Fruit fly (Drosophila melanogaster) whole organism, larva: ENCODE results near the gene CG31698.

Experiments used
- noc ChIP-seq: fragments of 200-800 bp; sonication (Bioruptor generic); optimal IDR thresholded peaks from 3 replicates; lab custom pipeline; 2019; ENCODE audit warnings: missing biosample characterization, mild to moderate bottlenecking, missing genetic modification characterization, moderate library complexity

Gene CG31698

DNA sequence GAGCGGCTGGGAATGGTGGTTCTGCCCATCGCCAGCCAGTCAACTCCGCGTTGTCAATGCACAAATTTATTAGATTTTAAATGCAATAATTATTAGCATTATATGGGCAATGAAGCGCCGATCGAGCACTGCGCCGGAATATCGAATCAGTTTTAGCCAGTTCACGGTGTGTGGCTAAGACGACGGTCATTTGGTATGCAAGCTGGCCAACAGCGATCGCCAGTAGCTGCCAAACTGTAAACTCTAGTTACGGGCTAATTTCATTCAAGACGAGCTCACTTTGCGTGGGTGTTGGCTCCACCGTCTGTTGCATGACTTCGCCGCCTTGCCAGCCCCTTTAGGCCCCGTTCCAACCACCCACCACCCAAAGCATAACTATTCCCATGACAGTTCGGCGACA is 17.8 kb downstream of the CG31698 start:
- no peak for TF ChIP-seq noc (tag; lab: Kevin White, UChicago)

- no peak for TF ChIP-seq noc (tag; lab: Kevin White, UChicago)
These were observed 18.9 kb downstream of the CG31698 start for dm6 chr2L:3154749-3155148.

DNA sequence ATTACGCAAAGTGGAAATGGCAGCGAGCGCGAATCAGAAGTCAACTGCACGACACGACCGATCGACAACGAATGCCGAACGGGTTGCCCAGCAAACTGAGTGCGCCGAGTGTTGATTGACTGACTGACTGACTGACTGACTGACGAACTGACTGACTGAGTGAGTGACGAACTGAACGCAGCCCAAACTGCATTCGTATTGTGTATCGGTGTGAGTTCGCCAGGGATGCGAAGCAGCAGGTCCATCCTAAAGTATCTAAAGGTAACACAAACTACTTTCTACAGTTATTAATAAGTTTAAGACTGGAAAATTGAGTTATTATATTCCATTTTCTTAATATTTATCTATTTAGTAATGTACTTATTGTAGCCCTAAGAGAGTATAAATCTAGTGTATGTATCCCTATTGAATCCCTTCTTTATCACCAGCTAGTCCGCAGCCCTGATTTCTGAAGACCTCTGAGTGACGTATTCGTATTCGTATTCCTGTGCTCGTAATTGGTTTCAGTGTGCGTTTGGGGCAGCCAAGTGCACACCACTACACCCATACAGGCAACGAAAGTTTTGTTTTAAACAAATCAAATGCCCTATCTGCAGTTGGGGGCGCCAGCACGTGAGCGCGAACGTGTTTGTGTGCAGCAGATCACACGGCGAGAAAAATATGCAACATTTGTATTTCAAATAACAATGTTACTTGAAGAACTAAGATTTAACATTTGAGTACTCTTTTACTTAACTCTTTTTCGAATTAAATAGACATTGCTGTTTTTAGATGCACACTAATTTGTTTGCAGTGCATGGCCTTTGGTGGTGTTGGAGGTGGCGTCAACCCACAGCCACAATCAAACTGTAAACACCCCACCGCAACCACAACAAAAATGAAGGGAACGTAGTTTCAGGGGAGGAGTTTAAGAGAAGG is 20.7 kb downstream of the CG31698 start:
- peak; percentile 16 for TF ChIP-seq noc (tag; lab: Kevin White, UChicago)

- no peak for TF ChIP-seq noc (tag; lab: Kevin White, UChicago)
These were observed 22.0 kb downstream of the CG31698 start for dm6 chr2L:3151657-3152056.

- TF ChIP-seq noc (tag; lab: Kevin White, UChicago): no peak
These were observed 24.6 kb downstream of the CG31698 start for dm6 chr2L:3148959-3149591.

DNA sequence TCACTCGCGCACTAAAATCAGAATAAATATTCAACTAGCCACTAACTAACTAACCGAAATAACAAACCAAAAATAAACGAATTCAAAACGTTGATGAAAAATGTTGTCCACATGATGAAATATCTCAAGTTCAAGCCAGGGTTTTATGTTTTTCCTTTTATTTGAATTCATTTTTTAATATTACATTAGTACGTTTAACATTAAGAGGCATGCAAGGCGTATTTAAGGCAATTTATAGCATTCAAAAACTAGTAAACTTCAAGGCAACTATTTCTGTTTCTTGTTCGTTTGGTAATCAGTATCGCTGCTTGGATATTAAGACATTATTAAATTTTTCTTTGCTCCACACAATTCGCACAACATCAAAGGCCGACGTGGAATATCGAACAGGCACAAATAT is 27.7 kb downstream of the CG31698 start:
- TF ChIP-seq noc (tag; lab: Kevin White, UChicago): no peak

DNA sequence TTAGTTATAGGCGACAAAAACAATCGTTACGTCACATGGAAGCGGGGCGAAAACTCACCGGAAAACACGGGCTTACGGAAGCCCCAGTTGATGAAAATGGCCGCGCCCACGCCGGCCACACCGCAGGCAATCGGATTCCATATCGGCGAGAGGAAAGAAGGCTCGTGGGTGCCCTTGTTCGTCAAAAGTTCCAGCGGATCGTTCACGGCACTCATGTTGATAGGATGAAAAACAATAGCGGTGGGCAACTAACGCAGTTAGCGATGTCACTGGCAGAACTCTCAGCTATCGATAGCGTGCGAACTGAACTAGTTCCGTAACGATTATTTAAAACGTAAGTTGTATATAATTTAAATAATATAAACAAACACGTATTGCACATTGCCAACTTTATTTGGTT is 28.2 kb downstream of the CG31698 start, which contains the start of gene ND-B14.5B:
Gene ND-B14.5B, minus strand, starts transcription at position 379 of the 400 bp plus-strand sequence.
- TF ChIP-seq noc (tag; lab: Kevin White, UChicago): no peak

DNA sequence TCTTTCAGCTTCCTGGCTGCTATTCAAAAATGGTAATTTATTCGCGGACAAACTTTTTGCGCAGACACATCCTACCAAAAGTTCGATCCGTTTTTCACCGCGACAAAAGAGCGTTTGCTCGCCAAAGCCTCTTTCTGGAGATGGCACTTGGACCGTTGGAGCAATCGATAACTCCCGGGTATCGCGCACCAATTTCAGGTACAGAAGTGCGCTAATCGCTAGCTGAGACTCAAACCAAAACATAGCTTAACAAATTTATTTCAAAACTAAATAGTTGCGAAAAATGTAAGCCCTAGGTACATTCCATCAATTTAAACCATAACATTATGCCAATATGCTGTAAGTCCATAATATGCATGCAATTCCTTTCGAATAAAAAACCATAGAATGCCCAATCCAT is 28.9 kb downstream of the CG31698 start, which contains the start of gene toc:
Gene toc, minus strand, starts transcription at position 78 of the 400 bp plus-strand sequence.
- no peak for TF ChIP-seq noc (tag; lab: Kevin White, UChicago)

DNA sequence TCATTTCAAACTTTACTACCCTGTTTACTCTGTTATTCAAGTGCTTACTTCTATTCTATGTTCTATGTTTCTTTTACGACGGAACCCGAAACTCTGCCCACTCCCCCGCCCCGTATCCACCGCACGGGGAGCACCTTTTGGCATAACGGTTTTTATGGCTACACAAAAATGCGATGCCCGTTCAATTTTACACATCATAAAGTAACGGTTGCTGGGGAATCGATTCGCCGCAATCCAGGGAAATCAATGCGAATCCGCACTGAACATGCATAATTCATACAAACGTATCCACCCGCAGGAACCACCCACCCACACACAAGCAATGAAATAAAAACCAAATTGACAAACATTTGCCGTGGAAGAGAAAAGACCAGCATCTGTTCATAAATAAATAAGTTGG is 29.7 kb downstream of the CG31698 start:
- no peak for TF ChIP-seq noc (tag; lab: Kevin White, UChicago)

DNA sequence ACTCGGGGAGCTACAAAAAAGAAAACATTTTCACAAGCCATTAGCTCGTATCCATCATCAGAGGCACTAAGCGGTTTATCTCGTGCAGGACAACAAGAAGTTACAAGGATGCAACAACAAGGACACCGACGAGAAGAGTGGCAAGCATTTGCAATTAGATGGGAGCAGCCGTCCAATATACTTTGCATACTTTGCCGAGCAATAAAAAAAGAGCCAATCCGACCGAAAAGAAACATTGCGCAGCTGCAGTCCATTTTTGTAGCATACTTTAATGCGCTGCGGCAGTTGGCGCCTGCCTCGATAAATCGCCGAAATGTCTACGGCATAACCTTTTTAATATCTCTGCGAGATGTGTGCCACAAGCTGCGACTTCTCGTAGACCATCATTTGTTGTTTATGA is 42.0 kb downstream of the CG31698 start:
- TF ChIP-seq noc (tag; lab: Kevin White, UChicago): no peak

dm6 chr2L:3130417-3130816 is 43.2 kb downstream of the CG31698 start:
- no peak for TF ChIP-seq noc (tag; lab: Kevin White, UChicago)

DNA sequence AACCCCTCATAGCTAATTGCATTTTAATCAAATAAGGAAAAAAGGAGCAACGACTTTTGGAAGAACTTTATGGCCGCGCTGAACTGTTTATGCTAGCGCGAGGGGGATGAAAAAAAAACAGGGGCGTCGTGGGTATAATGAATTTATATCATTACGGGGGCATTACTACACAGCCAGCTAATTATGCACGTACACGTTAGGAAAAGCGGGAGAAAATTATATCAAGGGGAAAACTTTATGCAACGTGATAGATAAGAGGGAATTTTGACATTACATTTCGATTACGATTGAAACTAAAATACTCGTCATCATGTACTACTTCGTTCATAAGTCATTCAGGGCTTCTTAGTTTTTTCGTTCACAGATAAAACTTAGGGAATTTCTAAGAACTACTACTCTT is 45.3 kb downstream of the CG31698 start, which contains the start of gene CG15403:
Gene CG15403, plus strand, starts transcription at position 301 of the 400 bp plus-strand sequence.
- TF ChIP-seq noc (tag; lab: Kevin White, UChicago): no peak

DNA sequence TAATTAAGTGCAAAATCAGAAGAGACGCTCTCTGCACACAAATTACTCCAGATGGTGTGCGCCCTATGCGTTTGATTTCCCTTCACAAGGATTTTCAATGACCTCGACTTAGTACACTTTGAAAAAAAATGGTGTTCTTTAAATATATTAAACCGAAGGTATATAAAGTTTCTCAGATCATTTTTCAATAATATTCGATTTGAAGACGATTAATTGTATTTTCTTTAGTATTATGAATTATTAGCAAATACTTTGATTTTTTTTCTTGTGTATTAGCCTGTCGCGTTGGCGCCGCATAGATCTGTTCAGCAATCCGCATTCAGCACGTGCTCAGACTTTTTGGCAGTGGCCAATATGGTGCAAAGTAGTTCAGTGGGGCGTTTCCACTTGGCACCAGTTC is 45.8 kb downstream of the CG31698 start:
- TF ChIP-seq noc (tag; lab: Kevin White, UChicago): no peak

dm6 chr2L:3124500-3124977 is 49.1 kb downstream of the CG31698 start:
- no peak for TF ChIP-seq noc (tag; lab: Kevin White, UChicago)

DNA sequence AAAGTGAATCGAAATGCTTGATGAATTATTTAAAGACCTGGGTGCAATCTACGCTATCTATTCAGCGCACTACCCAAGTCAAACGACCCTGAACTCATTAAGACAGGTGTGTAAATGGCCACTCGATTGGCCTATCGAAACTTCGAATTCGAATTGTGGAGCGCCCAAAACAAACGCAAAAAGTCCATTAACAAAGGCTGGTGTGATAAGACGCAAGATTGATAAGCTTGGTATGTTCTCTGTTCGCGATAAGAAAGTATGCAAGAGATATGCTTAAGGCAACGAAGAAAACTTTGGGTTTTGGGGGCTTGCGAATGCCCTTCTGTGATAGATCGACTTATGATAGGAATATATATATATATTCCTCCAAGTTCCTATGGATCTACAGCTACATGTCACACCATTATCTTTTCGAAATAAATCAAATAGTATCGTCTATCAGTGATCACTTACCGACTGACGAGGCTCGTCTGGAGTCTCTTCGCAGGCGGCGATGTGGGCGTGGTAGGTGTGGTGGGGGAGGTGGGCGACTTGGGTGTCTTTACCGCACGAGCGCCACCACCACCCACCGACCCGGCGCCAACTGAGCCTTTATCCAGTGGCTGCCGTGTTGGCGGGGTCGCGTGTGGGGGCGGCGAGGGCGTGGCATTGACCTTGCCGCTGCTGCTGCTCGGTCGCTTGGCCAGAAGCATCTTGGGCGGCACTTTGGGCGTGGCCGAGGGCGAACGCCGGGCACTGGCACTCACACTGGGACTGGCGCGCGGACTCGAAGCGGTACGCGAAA is 49.9 kb downstream of the CG31698 start:
- TF ChIP-seq noc (tag; lab: Kevin White, UChicago): no peak
